ENCODE assay signal across 2 fruit fly cellular contexts in genomic region chr3L:616099-616481, dm6.
TF ChIP-seq lines count a peak whose summit lies in the region.

No protein-coding gene starts in this region.

- no peak for TF ChIP-seq CTCF in whole organism, embryonic (GFP tag; optimal IDR thresholded peaks at IDR 0.05; lab: Kevin White, UChicago)

TF ChIP-seq in whole organism, embryonic, 481 proteins besides CTCF, POLR2A, EP300 and RAD21:
- TF ChIP-seq CG7372 (GFP tag; IDR thresholded peaks at IDR 0.05; lab: Robert Waterston, UW), result no peak
- no peak for TF ChIP-seq CG15514 (GFP tag; optimal IDR thresholded peaks at IDR 0.05; lab: Kevin White, UChicago)
- TF ChIP-seq CG8478 (optimal IDR thresholded peaks at IDR 0.05; lab: Kevin White, UChicago), result no peak
- no peak for TF ChIP-seq cg (GFP tag; optimal IDR thresholded peaks at IDR 0.05; lab: Kevin White, UChicago)
- TF ChIP-seq chm (GFP tag; IDR thresholded peaks at IDR 0.05; lab: Robert Waterston, UW), result no peak
- no peak for TF ChIP-seq CG10462 (GFP tag; optimal IDR thresholded peaks at IDR 0.05; lab: Kevin White, UChicago)
- no peak for TF ChIP-seq CG18619 (GFP tag; optimal IDR thresholded peaks at IDR 0.05; lab: Kevin White, UChicago)
- TF ChIP-seq wek (GFP tag; optimal IDR thresholded peaks at IDR 0.05; lab: Kevin White, UChicago), result no peak
- TF ChIP-seq CG6813 (GFP tag; optimal IDR thresholded peaks at IDR 0.05; lab: Kevin White, UChicago), result peak; percentile 45
- no peak for TF ChIP-seq hbn (GFP tag; IDR thresholded peaks at IDR 0.05; lab: Robert Waterston, UW; ENCODE audit: partially characterized antibody)
- peak; percentile 32 for TF ChIP-seq CG6765 (GFP tag; optimal IDR thresholded peaks at IDR 0.05; lab: Kevin White, UChicago)
- no peak for TF ChIP-seq so (GFP tag; IDR thresholded peaks at IDR 0.05; lab: Robert Waterston, UW)
- TF ChIP-seq sens (GFP tag; lab: Kevin White, UChicago), result peak; percentile 70
- TF ChIP-seq NC2α (GFP tag; optimal IDR thresholded peaks at IDR 0.05; lab: Kevin White, UChicago), result no peak
- TF ChIP-seq HLHmδ (GFP tag; optimal IDR thresholded peaks at IDR 0.05; lab: Kevin White, UChicago), result peak; percentile 6
- TF ChIP-seq cato (GFP tag; optimal IDR thresholded peaks at IDR 0.05; lab: Kevin White, UChicago; ENCODE audit: borderline replicate concordance), result no peak
- peak in 1 of 2 experiments; percentile 95 for TF ChIP-seq Pdp1 (GFP tag; optimal IDR thresholded peaks at IDR 0.05; lab: Kevin White, UChicago)
- no peak for TF ChIP-seq Spps (tag; optimal IDR thresholded peaks at IDR 0.05; lab: Kevin White, UChicago)

TF ChIP-seq in whole organism, prepupa, 60 proteins besides CTCF, POLR2A, EP300 and RAD21:
- TF ChIP-seq Eip78C (GFP tag; lab: Kevin White, UChicago) (peak; percentile 60), fd59A (GFP tag; optimal IDR thresholded peaks at IDR 0.05; lab: Kevin White, UChicago) (no peak), CG16779 (tag; optimal IDR thresholded peaks at IDR 0.05; lab: Kevin White, UChicago) (no peak), CG7368 (GFP tag; optimal IDR thresholded peaks at IDR 0.05; lab: Kevin White, UChicago) (no peak)
